Worm (Caenorhabditis elegans): ENCODE data around the gene affl-1.

The affl-1 gene

ce11 chrIII:432988-433387 is 7.0 kb upstream of the affl-1 start (continued):
- TF ChIP-seq hmg-1.2 (GFP tag; IDR thresholded peaks at IDR 0.05) (peak; percentile 96), B0261.1 (tag; optimal IDR thresholded peaks at IDR 0.05) (no peak), lin-54 (GFP tag; optimal IDR thresholded peaks at IDR 0.05) (peak; percentile 30), chd-7 (tag; optimal IDR thresholded peaks at IDR 0.05) (no peak), somi-1 (GFP tag; optimal IDR thresholded peaks at IDR 0.05) (no peak), snpc-3.4 (tag; optimal IDR thresholded peaks at IDR 0.05) (no peak), nfya-1 (tag; optimal IDR thresholded peaks at IDR 0.05; ENCODE audit: borderline replicate concordance, insufficient read depth) (no peak), let-526 (GFP tag; IDR thresholded peaks at IDR 0.05) (no peak), mcd-1 (GFP tag; IDR thresholded peaks at IDR 0.05) (peak; percentile 75), B0336.3 (GFP tag; IDR thresholded peaks at IDR 0.05) (peak; percentile 69), attf-6 (GFP tag; IDR thresholded peaks at IDR 0.05) (no peak), lin-40 (tag; optimal IDR thresholded peaks at IDR 0.05) (peak; percentile 54), nhr-90 (tag; optimal IDR thresholded peaks at IDR 0.05) (no peak), ccch-3 (GFP tag; optimal IDR thresholded peaks at IDR 0.05) (no peak), egl-18 (GFP tag; IDR thresholded peaks at IDR 0.05) (no peak), cebp-2 (GFP tag; IDR thresholded peaks at IDR 0.05) (no peak), ZK185.1 (tag; optimal IDR thresholded peaks at IDR 0.05; ENCODE audit: poor library complexity, severe bottlenecking) (peak; percentile 28), F33H1.4 (GFP tag; IDR thresholded peaks at IDR 0.05) (no peak), ekl-4 (GFP tag; IDR thresholded peaks at IDR 0.05) (0 out of 2 replicates have a peak, but pooled peaks have one; percentile 26), F37B4.10 (GFP tag; IDR thresholded peaks at IDR 0.05) (no peak), sdz-38 (tag; optimal IDR thresholded peaks at IDR 0.05) (no peak), ceh-100 (GFP tag; IDR thresholded peaks at IDR 0.05) (no peak), F49E8.2 (tag; optimal IDR thresholded peaks at IDR 0.05; ENCODE audit: insufficient read depth) (no peak), nhr-179 (tag; optimal IDR thresholded peaks at IDR 0.05) (no peak), ceh-79 (tag; optimal IDR thresholded peaks at IDR 0.05) (no peak), xnd-1 (tag; optimal IDR thresholded peaks at IDR 0.05) (no peak), ztf-28 (GFP tag; IDR thresholded peaks at IDR 0.05) (no peak), lin-26 (GFP tag; IDR thresholded peaks at IDR 0.05) (peak; percentile 27; the same call in 1 of the 2 replicates), madf-6 (GFP tag; IDR thresholded peaks at IDR 0.05) (0 out of 2 replicates have a peak, but pooled peaks have one; percentile 28), F22D6.2 (tag; optimal IDR thresholded peaks at IDR 0.05) (no peak), aptf-3 (GFP tag; IDR thresholded peaks at IDR 0.05) (no peak), nfyb-1 (GFP tag; IDR thresholded peaks at IDR 0.05) (peak; percentile 76), cebp-1 (GFP tag; IDR thresholded peaks at IDR 0.05) (no peak), cebp-1 (tag; optimal IDR thresholded peaks at IDR 0.05) (peak; percentile 69), F57A8.1 (GFP tag; optimal IDR thresholded peaks at IDR 0.05) (no peak), Y53G8AR.9 (GFP tag; conservative IDR thresholded peaks at IDR 0.05) (no peak), F57C9.4 (tag; optimal IDR thresholded peaks at IDR 0.05) (no peak), attf-5 (GFP tag; optimal IDR thresholded peaks at IDR 0.05) (peak; percentile 62), T26A5.8 (tag; optimal IDR thresholded peaks at IDR 0.05) (no peak), D2030.7 (GFP tag; IDR thresholded peaks at IDR 0.05) (no peak), let-607 (tag; optimal IDR thresholded peaks at IDR 0.05) (no peak), madf-8 (GFP tag; conservative IDR thresholded peaks at IDR 0.05) (no peak), attf-3 (GFP tag; conservative IDR thresholded peaks at IDR 0.05) (no peak), hmg-20 (GFP tag; IDR thresholded peaks at IDR 0.05) (0 out of 2 replicates have a peak, but pooled peaks have one; percentile 41), K11D2.4 (GFP tag; IDR thresholded peaks at IDR 0.05) (0 out of 2 replicates have a peak, but pooled peaks have one; percentile 47), zfh-2 (GFP tag; conservative IDR thresholded peaks at IDR 0.05) (peak; percentile 97), madf-3 (GFP tag; IDR thresholded peaks at IDR 0.05) (no peak), sea-2 (GFP tag; IDR thresholded peaks at IDR 0.05) (no peak), rpc-1 (optimal IDR thresholded peaks at IDR 0.05) (no peak), rpc-1 (tag; optimal IDR thresholded peaks at IDR 0.05) (no peak)

Data from whole organism, young adult.